Worm (Caenorhabditis elegans): Measurements from ENCODE around the gene C32D5.12.

The C32D5.12 gene

ce11 chrII:6342455-6342854 is 16.4 kb downstream of the C32D5.12 start (continued):
- TF ChIP-seq grh-1 (GFP tag; IDR thresholded peaks at IDR 0.05) (no peak), nhr-85 (tag) (no peak), sox-4 (tag; optimal IDR thresholded peaks at IDR 0.05) (no peak), ceh-63 (GFP tag; optimal IDR thresholded peaks at IDR 0.05) (no peak), lin-39 (tag; optimal IDR thresholded peaks at IDR 0.05) (no peak), F16B12.6 (tag; optimal IDR thresholded peaks at IDR 0.05) (no peak), ztf-4 (tag; optimal IDR thresholded peaks at IDR 0.05) (no peak), snu-23 (GFP tag; optimal IDR thresholded peaks at IDR 0.05) (peak; percentile 4), Y116A8C.19 (tag; optimal IDR thresholded peaks at IDR 0.05; ENCODE audit: borderline replicate concordance) (no peak), zip-4 (GFP tag; optimal IDR thresholded peaks at IDR 0.05) (no peak)

ce11 chrII:6341076-6341475 is 17.7 kb downstream of the C32D5.12 start:
- TF ChIP-seq snu-23 (GFP tag; optimal IDR thresholded peaks at IDR 0.05): no peak
- no peak for TF ChIP-seq mab-9 (GFP tag; IDR thresholded peaks at IDR 0.05)
- TF ChIP-seq efl-1 (optimal IDR thresholded peaks at IDR 0.05): no peak
- TF ChIP-seq efl-1 (GFP tag; optimal IDR thresholded peaks at IDR 0.05 in 1 of 2): no peak
- no peak for TF ChIP-seq fkh-10 (GFP tag; optimal IDR thresholded peaks at IDR 0.05)
- TF ChIP-seq unc-86 (tag; optimal IDR thresholded peaks at IDR 0.05): no peak
- TF ChIP-seq nhr-237 (tag; optimal IDR thresholded peaks at IDR 0.05): no peak
- no peak for TF ChIP-seq nhr-19 (GFP tag; conservative IDR thresholded peaks at IDR 0.05)
- TF ChIP-seq aha-1 (tag; optimal IDR thresholded peaks at IDR 0.05): no peak
- peak; percentile 79 for TF ChIP-seq blmp-1 (tag; optimal IDR thresholded peaks at IDR 0.05)
- TF ChIP-seq unc-30 (tag; optimal IDR thresholded peaks at IDR 0.05): no peak
- peak; percentile 14 for TF ChIP-seq nhr-85 (tag)
- TF ChIP-seq ceh-90 (tag; optimal IDR thresholded peaks at IDR 0.05): no peak
- TF ChIP-seq unc-62 (GFP tag; optimal IDR thresholded peaks at IDR 0.05): no peak
- TF ChIP-seq elt-3 (tag; optimal IDR thresholded peaks at IDR 0.05): no peak
- no peak for TF ChIP-seq dpl-1 (GFP tag; optimal IDR thresholded peaks at IDR 0.05)
- peak; percentile 18 for TF ChIP-seq lin-14 (GFP tag; optimal IDR thresholded peaks at IDR 0.05)
- TF ChIP-seq ama-1 (optimal IDR thresholded peaks at IDR 0.05): no peak

ce11 chrII:6339948-6340347 is 18.9 kb downstream of the C32D5.12 start, which contains the start of gene C32D5.7:
Gene C32D5.7, minus strand, starts transcription at chrII:6340048.
- no peak for TF ChIP-seq mef-2 (tag; optimal IDR thresholded peaks at IDR 0.05)
- no peak for TF ChIP-seq efl-1 (optimal IDR thresholded peaks at IDR 0.05)
- TF ChIP-seq efl-1 (GFP tag; optimal IDR thresholded peaks at IDR 0.05 in 1 of 2): no peak
- no peak for TF ChIP-seq tbx-2 (tag; optimal IDR thresholded peaks at IDR 0.05)
- TF ChIP-seq aha-1 (tag; optimal IDR thresholded peaks at IDR 0.05): no peak
- TF ChIP-seq ceh-88 (GFP tag; IDR thresholded peaks at IDR 0.05): no peak
- TF ChIP-seq dsc-1 (tag; optimal IDR thresholded peaks at IDR 0.05): no peak

ce11 chrII:6339511-6339910 is 19.3 kb downstream of the C32D5.12 start:
- TF ChIP-seq aha-1 (tag; optimal IDR thresholded peaks at IDR 0.05) (no peak), nhr-28 (tag; optimal IDR thresholded peaks at IDR 0.05) (no peak), elt-2 (tag; optimal IDR thresholded peaks at IDR 0.05) (peak; percentile 57), lin-35 (GFP tag; optimal IDR thresholded peaks at IDR 0.05) (peak in 1 of 2 experiments; percentile 6), fkh-8 (tag; optimal IDR thresholded peaks at IDR 0.05) (no peak)

- TF ChIP-seq nhr-11 (tag; optimal IDR thresholded peaks at IDR 0.05) (peak; percentile 6), pqm-1 (tag; optimal IDR thresholded peaks at IDR 0.05) (peak; percentile 41), unc-130 (tag; optimal IDR thresholded peaks at IDR 0.05) (no peak), ceh-90 (tag; optimal IDR thresholded peaks at IDR 0.05) (no peak), elt-2 (tag; optimal IDR thresholded peaks at IDR 0.05) (peak; percentile 17), efl-1 (optimal IDR thresholded peaks at IDR 0.05) (no peak), efl-1 (GFP tag; optimal IDR thresholded peaks at IDR 0.05 in 1 of 2) (peak in 1 of 2 experiments; percentile 88), blmp-1 (tag; optimal IDR thresholded peaks at IDR 0.05) (no peak), nhr-47 (tag; optimal IDR thresholded peaks at IDR 0.05) (peak; percentile 15), nhr-71 (tag; optimal IDR thresholded peaks at IDR 0.05) (peak; percentile 46), dsc-1 (tag; optimal IDR thresholded peaks at IDR 0.05) (peak; percentile 31), lin-13 (GFP tag; optimal IDR thresholded peaks at IDR 0.05) (no peak), fkh-8 (tag; optimal IDR thresholded peaks at IDR 0.05) (peak; percentile 89), sox-4 (tag; optimal IDR thresholded peaks at IDR 0.05) (no peak), elt-3 (tag; optimal IDR thresholded peaks at IDR 0.05) (no peak), pax-3 (tag; optimal IDR thresholded peaks at IDR 0.05) (peak; percentile 35)
Measured at ce11 chrII:6335358-6335757, 23.4 kb downstream of the C32D5.12 start, which contains the start of gene C32D5.14. Gene C32D5.14, plus strand, starts transcription at chrII:6335488.

Data from whole organism, L1 larva.